Fruit fly (Drosophila melanogaster) whole organism, wandering third instar larva: ENCODE measurements around the gene nst.

Experiments used
- CG32264 ChIP-seq: fragments of 200-800 bp; sonication (Bioruptor generic); optimal IDR thresholded peaks from 2 replicates; lab custom pipeline; 2016; ENCODE audit warnings: missing biosample characterization, missing genetic modification characterization
- Mio ChIP-seq: sonication (Bioruptor generic); optimal IDR thresholded peaks from 2 replicates; lab custom pipeline; 2016; ENCODE audit warnings: missing biosample characterization, missing genetic modification characterization
- Myc ChIP-seq: fragments of >200 bp; optimal IDR thresholded peaks from 2 replicates; lab custom pipeline; 2017
- dmrt93B ChIP-seq: fragments of 200-800 bp; sonication (Bioruptor generic); optimal IDR thresholded peaks from 2 replicates; lab custom pipeline; 2018; ENCODE audit warnings: missing biosample characterization, mild to moderate bottlenecking, missing genetic modification characterization
- fru ChIP-seq: fragments of 200-800 bp; sonication (Bioruptor generic); optimal IDR thresholded peaks from 3 replicates; lab custom pipeline; 2016; ENCODE audit warnings: missing biosample characterization, mild to moderate bottlenecking, missing genetic modification characterization
- h ChIP-seq: fragments of 200-800 bp; sonication (Bioruptor generic); optimal IDR thresholded peaks from 3 replicates; lab custom pipeline; 2016; ENCODE audit warnings: missing biosample characterization, mild to moderate bottlenecking, missing genetic modification characterization
- lola ChIP-seq: fragments of >200 bp; optimal IDR thresholded peaks from 2 replicates; lab custom pipeline; 2017; ENCODE audit warnings: missing biosample characterization, missing genetic modification characterization

DNA sequence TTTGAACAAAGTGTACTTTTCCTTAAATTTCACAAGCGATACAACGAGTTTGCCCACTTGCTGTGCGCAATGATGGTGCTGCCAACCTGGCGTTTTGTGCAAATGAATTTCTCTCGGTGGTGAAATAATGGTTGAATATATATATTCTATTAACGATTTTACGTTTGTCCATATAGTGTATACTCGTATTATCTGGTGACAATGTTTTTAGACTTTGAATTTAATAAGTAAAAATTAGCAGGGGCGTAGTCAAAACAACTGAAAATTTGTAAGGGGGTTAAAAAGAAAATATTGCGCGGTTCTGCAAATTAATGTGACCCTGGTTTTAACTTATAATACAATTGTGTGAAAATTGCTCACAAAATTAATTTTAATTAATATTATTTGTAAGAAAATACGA lies 6.0 kb downstream of the nst start, which contains the start of the genes ver and Gcn5:
- TF ChIP-seq Mio = peak; percentile 84
- peak; percentile 99 for TF ChIP-seq h (GFP tag; lab: Kevin White, UChicago)
- TF ChIP-seq fru (GFP tag; lab: Kevin White, UChicago) = peak; percentile 97
- TF ChIP-seq dmrt93B (GFP tag; lab: Kevin White, UChicago) = peak; percentile 96
- no peak for TF ChIP-seq Myc (lab: Kevin White, UChicago)
- TF ChIP-seq lola = no peak
- peak; percentile 87 for TF ChIP-seq CG32264
